Fruit fly (Drosophila melanogaster) whole organism, embryonic: Measurements from ENCODE around the gene synr.

Source experiments
- ATbp ChIP-seq: fragments of 200-800 bp; sonication (Bioruptor generic); optimal IDR thresholded peaks from 2 replicates; lab custom pipeline; 2017; ENCODE audit warnings: missing biosample characterization, mild to moderate bottlenecking, missing genetic modification characterization, missing genetic modification reagents
- Abd-B ChIP-seq: fragments of 200-800 bp; sonication (Bioruptor generic); optimal IDR thresholded peaks from 2 replicates; lab custom pipeline; 2018; ENCODE audit warnings: missing biosample characterization, mild to moderate bottlenecking, missing genetic modification characterization, moderate library complexity
- Antp ChIP-seq: fragments of 200-800 bp; sonication (Bioruptor generic); optimal IDR thresholded peaks from 3 replicates; lab custom pipeline; 2016; ENCODE audit warnings: missing biosample characterization, missing genetic modification characterization
- C15 ChIP-seq: fragments of 200-800 bp; sonication (Bioruptor generic); IDR thresholded peaks from 3 replicates; pipeline ENCODE4 v1.3.6; 2022; ENCODE audit warnings: missing biosample characterization, missing genetic modification characterization
- CG10209 ChIP-seq: fragments of 200-800 bp; sonication (Bioruptor generic); optimal IDR thresholded peaks from 3 replicates; lab custom pipeline; 2017; ENCODE audit warnings: missing biosample characterization, mild to moderate bottlenecking, missing genetic modification characterization, missing genetic modification reagents
- CG10321 ChIP-seq: fragments of 200-800 bp; sonication (Bioruptor generic); IDR thresholded peaks from 2 replicates; pipeline ENCODE4 v1.3.6; 2022; ENCODE audit warnings: missing biosample characterization, missing genetic modification characterization
- CG10366 ChIP-seq: fragments of 200-800 bp; sonication (Bioruptor generic); IDR thresholded peaks from 2 replicates; pipeline ENCODE4 v1.3.6; 2022; ENCODE audit warnings: missing biosample characterization, missing genetic modification characterization
- CG11093 ChIP-seq: fragments of 200-800 bp; sonication (Bioruptor generic); IDR thresholded peaks from 3 replicates; pipeline ENCODE4 v1.3.6; 2022; ENCODE audit warnings: missing biosample characterization, missing genetic modification characterization
- CG11696 ChIP-seq: fragments of 200-800 bp; sonication (Bioruptor generic); IDR thresholded peaks from 2 replicates; pipeline ENCODE4 v1.3.6; 2022; ENCODE audit warnings: missing biosample characterization, missing genetic modification characterization
- CG12071 ChIP-seq: fragments of 200-800 bp; sonication (Bioruptor generic); optimal IDR thresholded peaks from 3 replicates; lab custom pipeline; 2018; ENCODE audit warnings: missing biosample characterization, mild to moderate bottlenecking, missing genetic modification characterization
- CG12391 ChIP-seq: fragments of 200-800 bp; sonication (Bioruptor generic); optimal IDR thresholded peaks from 3 replicates; lab custom pipeline; 2018; ENCODE audit warnings: missing biosample characterization, mild to moderate bottlenecking, missing genetic modification characterization, moderate library complexity
- CG12942 ChIP-seq: fragments of 200-800 bp; sonication (Bioruptor generic); optimal IDR thresholded peaks from 3 replicates; lab custom pipeline; 2016; ENCODE audit warnings: missing biosample characterization, missing genetic modification characterization
- CG13424 ChIP-seq: fragments of 200-800 bp; sonication (Bioruptor generic); optimal IDR thresholded peaks from 2 replicates; lab custom pipeline; 2019; ENCODE audit warnings: missing biosample characterization, mild to moderate bottlenecking, missing genetic modification characterization, moderate library complexity
- CG14441 ChIP-seq: fragments of 200-800 bp; sonication (Bioruptor generic); IDR thresholded peaks from 2 replicates; pipeline ENCODE4 v1.3.6; 2022; ENCODE audit warnings: missing biosample characterization, missing genetic modification characterization
- CG14965 ChIP-seq: fragments of 200-800 bp; sonication (Bioruptor generic); optimal IDR thresholded peaks from 2 replicates; lab custom pipeline; 2016; ENCODE audit warnings: missing biosample characterization, missing genetic modification characterization, borderline replicate concordance
- CG1647 ChIP-seq: fragments of 200-800 bp; sonication (Bioruptor generic); optimal IDR thresholded peaks from 3 replicates; lab custom pipeline; 2016; ENCODE audit warnings: missing biosample characterization, missing genetic modification characterization
- CG2199 ChIP-seq: fragments of 200-800 bp; sonication (Bioruptor generic); IDR thresholded peaks from 3 replicates; pipeline ENCODE4 v1.3.6; 2022; ENCODE audit warnings: missing biosample characterization, missing genetic modification characterization
- CG3065 ChIP-seq: fragments of 200-800 bp; sonication (Bioruptor generic); optimal IDR thresholded peaks from 2 replicates; lab custom pipeline; 2016; ENCODE audit warnings: missing biosample characterization, missing genetic modification characterization
- CG42726 ChIP-seq: fragments of 200-800 bp; sonication (Bioruptor generic); IDR thresholded peaks from 2 replicates; pipeline ENCODE4 v1.3.6; 2022; ENCODE audit warnings: missing biosample characterization, missing genetic modification characterization; ENCODE audit not compliant: partially characterized antibody
- CG4854 ChIP-seq: fragments of 200-800 bp; sonication (Bioruptor generic); optimal IDR thresholded peaks from 2 replicates; lab custom pipeline; 2016; ENCODE audit warnings: missing biosample characterization, missing genetic modification characterization, inconsistent platforms
- CG5180 ChIP-seq: fragments of 200-800 bp; sonication (Bioruptor generic); optimal IDR thresholded peaks from 3 replicates; lab custom pipeline; 2017; ENCODE audit warnings: missing biosample characterization, missing genetic modification characterization, mild to moderate bottlenecking, moderate library complexity, missing genetic modification reagents
- CG5245 ChIP-seq: fragments of 200-800 bp; sonication (Bioruptor generic); optimal IDR thresholded peaks from 3 replicates; lab custom pipeline; 2016; ENCODE audit warnings: missing biosample characterization, missing genetic modification characterization
- CG6854 ChIP-seq: fragments of 200-800 bp; sonication (Bioruptor generic); optimal IDR thresholded peaks from 3 replicates; lab custom pipeline; 2017; ENCODE audit warnings: missing biosample characterization, mild to moderate bottlenecking, missing genetic modification characterization
- CG7963 ChIP-seq: fragments of 200-800 bp; sonication (Bioruptor generic); IDR thresholded peaks from 3 replicates; pipeline ENCODE4 v1.3.6; 2022; ENCODE audit warnings: missing biosample characterization, missing genetic modification characterization; ENCODE audit not compliant: partially characterized antibody
- CG8478 ChIP-seq: fragments of >200 bp; optimal IDR thresholded peaks from 2 replicates; lab custom pipeline; 2018
- Doc2 ChIP-seq: fragments of 200-800 bp; sonication (Bioruptor generic); IDR thresholded peaks from 2 replicates; pipeline ENCODE4 v1.3.6; 2022; ENCODE audit warnings: missing biosample characterization, missing genetic modification characterization
- Drgx ChIP-seq: fragments of 200-800 bp; sonication (Bioruptor generic); IDR thresholded peaks from 2 replicates; pipeline ENCODE4 v1.3.6; 2022; ENCODE audit warnings: missing biosample characterization, missing genetic modification characterization
- Hr51 ChIP-seq, 2 experiments: fragments of 200-800 bp; sonication (Bioruptor generic); optimal IDR thresholded peaks; 2 replicates in 1 of 2; 3 replicates in 1 of 2; lab custom pipeline; 2016 to 2018; ENCODE audit warnings: missing biosample characterization in 2 of 2, missing genetic modification characterization in 2 of 2, mild to moderate bottlenecking in 1 of 2, moderate library complexity in 1 of 2
- Med ChIP-seq: fragments of 200-800 bp; sonication (Bioruptor generic); peaks from one replicate; lab custom pipeline; 2016; ENCODE audit warnings: missing biosample characterization, missing genetic modification characterization, mild to moderate bottlenecking, inconsistent platforms, moderate library complexity
- NC2α ChIP-seq: fragments of 200-800 bp; sonication (Bioruptor generic); optimal IDR thresholded peaks from 2 replicates; lab custom pipeline; 2016; ENCODE audit warnings: missing biosample characterization, missing genetic modification characterization
- Opbp ChIP-seq: fragments of 200-800 bp; sonication (Bioruptor generic); IDR thresholded peaks from 3 replicates; pipeline ENCODE4 v1.3.6; 2022; ENCODE audit warnings: missing biosample characterization, missing genetic modification characterization; ENCODE audit not compliant: partially characterized antibody
- Sin3A ChIP-seq: fragments of >200 bp; optimal IDR thresholded peaks from 2 replicates; lab custom pipeline; 2018
- Sry-δ ChIP-seq: fragments of 200-800 bp; sonication (Bioruptor generic); optimal IDR thresholded peaks from 2 replicates; lab custom pipeline; 2016; ENCODE audit warnings: missing biosample characterization, missing genetic modification characterization
- bowl ChIP-seq: fragments of 200-800 bp; sonication (Bioruptor generic); IDR thresholded peaks from 2 replicates; pipeline ENCODE4 v1.3.6; 2022; ENCODE audit warnings: missing biosample characterization, missing genetic modification characterization
- corto ChIP-seq: fragments of 200-800 bp; sonication (Bioruptor generic); optimal IDR thresholded peaks from 2 replicates; lab custom pipeline; 2016; ENCODE audit warnings: missing biosample characterization, mild to moderate bottlenecking, missing genetic modification characterization, moderate library complexity
- crol ChIP-seq: fragments of 200-800 bp; sonication (Bioruptor generic); IDR thresholded peaks from 2 replicates; pipeline ENCODE4 v1.3.6; 2022; ENCODE audit warnings: missing biosample characterization, missing genetic modification characterization
- dati ChIP-seq: fragments of 200-800 bp; sonication (Bioruptor generic); IDR thresholded peaks from 2 replicates; pipeline ENCODE4 v1.3.6; 2022; ENCODE audit warnings: missing biosample characterization, missing genetic modification characterization
- eve ChIP-seq, 2 experiments: fragments of >200 bp; optimal IDR thresholded peaks; 2 replicates each; lab custom pipeline; 2017; ENCODE audit warnings: missing biosample characterization in 2 of 2, missing genetic modification characterization in 2 of 2
- fd3F ChIP-seq: fragments of 200-800 bp; sonication (Bioruptor generic); optimal IDR thresholded peaks from 2 replicates; lab custom pipeline; 2018; ENCODE audit warnings: missing biosample characterization, mild to moderate bottlenecking, missing genetic modification characterization, moderate library complexity
- gce ChIP-seq: fragments of 200-800 bp; sonication (Bioruptor generic); IDR thresholded peaks from 3 replicates; pipeline ENCODE4 v1.3.6; 2022; ENCODE audit warnings: missing biosample characterization, missing genetic modification characterization
- gsb ChIP-seq: fragments of 200-800 bp; sonication (Bioruptor generic); IDR thresholded peaks from 2 replicates; pipeline ENCODE4 v1.3.6; 2022; ENCODE audit warnings: missing biosample characterization, missing genetic modification characterization
- kah ChIP-seq: fragments of 200-800 bp; sonication (Bioruptor generic); optimal IDR thresholded peaks from 2 replicates; lab custom pipeline; 2018; ENCODE audit warnings: missing biosample characterization, mild to moderate bottlenecking, missing genetic modification characterization
- lilli ChIP-seq: fragments of 200-800 bp; sonication (Bioruptor generic); optimal IDR thresholded peaks from 3 replicates; lab custom pipeline; 2016; ENCODE audit warnings: missing biosample characterization, missing genetic modification characterization
- pb ChIP-seq: fragments of 200-800 bp; sonication (Bioruptor generic); optimal IDR thresholded peaks from 3 replicates; lab custom pipeline; 2016; ENCODE audit warnings: missing biosample characterization, missing genetic modification characterization
- pho ChIP-seq: fragments of 200-800 bp; sonication (Bioruptor generic); optimal IDR thresholded peaks from 2 replicates; lab custom pipeline; 2016; ENCODE audit warnings: missing biosample characterization, missing genetic modification characterization
- run ChIP-seq: fragments of 200-800 bp; sonication (Bioruptor generic); optimal IDR thresholded peaks from 3 replicates; lab custom pipeline; 2018; ENCODE audit warnings: missing biosample characterization, mild to moderate bottlenecking, missing genetic modification characterization
- schlank ChIP-seq: fragments of 200-800 bp; sonication (Bioruptor generic); optimal IDR thresholded peaks from 2 replicates; lab custom pipeline; 2018; ENCODE audit warnings: missing biosample characterization, mild to moderate bottlenecking, missing genetic modification characterization
- sim ChIP-seq: fragments of 200-800 bp; sonication (Bioruptor generic); IDR thresholded peaks from 2 replicates; pipeline ENCODE4 v1.3.6; 2022; ENCODE audit warnings: missing biosample characterization, missing genetic modification characterization
- sqz ChIP-seq: fragments of 200-800 bp; sonication (Bioruptor generic); optimal IDR thresholded peaks from 3 replicates; lab custom pipeline; 2018; ENCODE audit warnings: missing biosample characterization, mild to moderate bottlenecking, missing genetic modification characterization
- ssp ChIP-seq: fragments of 200-800 bp; sonication (Bioruptor generic); IDR thresholded peaks from 2 replicates; pipeline ENCODE4 v1.3.6; 2022; ENCODE audit warnings: missing biosample characterization, missing genetic modification characterization
- vfl ChIP-seq: fragments of 200-800 bp; sonication (Bioruptor generic); optimal IDR thresholded peaks from 2 replicates; lab custom pipeline; 2016; ENCODE audit warnings: missing biosample characterization, missing genetic modification characterization
- zfh2 ChIP-seq: fragments of 200-800 bp; sonication (Bioruptor generic); optimal IDR thresholded peaks from 2 replicates; lab custom pipeline; 2016; ENCODE audit warnings: missing biosample characterization, missing genetic modification characterization

Gene synr

DNA sequence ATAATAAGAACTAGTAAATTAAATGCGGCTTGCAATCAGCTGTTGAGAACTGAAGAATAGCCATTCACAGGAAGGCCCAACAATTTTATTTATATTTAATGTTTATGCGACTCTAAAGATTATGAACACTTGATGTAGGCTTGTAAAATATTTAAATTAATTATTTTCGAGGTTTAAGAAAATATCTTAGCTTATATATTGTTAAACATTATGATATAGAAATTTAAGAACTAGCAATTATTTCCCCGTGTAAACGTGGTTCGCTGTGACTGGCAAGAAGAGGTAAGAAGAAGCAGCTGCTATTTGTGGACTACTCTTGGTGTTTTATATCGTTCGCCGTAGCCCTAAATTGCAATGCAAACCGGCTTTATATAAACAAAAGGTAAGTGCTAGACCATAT lies 2.8 kb downstream of the synr start, which contains the start of the genes mRpL24 and betaggt-I (continued):
- peak; percentile 33 for TF ChIP-seq Sry-δ (GFP tag; lab: Kevin White, UChicago)
- no peak for TF ChIP-seq CG42726 (GFP tag; lab: Robert Waterston, UW)
- TF ChIP-seq pb, result no peak
- peak; percentile 92 for TF ChIP-seq gsb (GFP tag; lab: Robert Waterston, UW)
- no peak for TF ChIP-seq Opbp
- TF ChIP-seq CG10321 (GFP tag; lab: Robert Waterston, UW), result peak; percentile 81
- TF ChIP-seq CG6854 (GFP tag; lab: Kevin White, UChicago), result peak; percentile 81
- TF ChIP-seq Doc2 (GFP tag; lab: Robert Waterston, UW), result peak; percentile 84
- no peak for TF ChIP-seq eve (GFP tag; optimal IDR thresholded peaks at IDR 0.05; lab: Kevin White, UChicago)
- TF ChIP-seq CG14441, result peak; percentile 97
- peak; percentile 87 for TF ChIP-seq CG4854 (GFP tag; lab: Kevin White, UChicago)
- TF ChIP-seq CG11696, result peak; percentile 91
- peak; percentile 47 for TF ChIP-seq Antp
- TF ChIP-seq CG12942 (GFP tag; lab: Kevin White, UChicago), result peak; percentile 95
- peak; percentile 96 for TF ChIP-seq gce (GFP tag; lab: Robert Waterston, UW)
- TF ChIP-seq zfh2 (GFP tag; lab: Kevin White, UChicago), result peak; percentile 87
- TF ChIP-seq CG10209 (GFP tag; lab: Kevin White, UChicago), result peak; percentile 95
- TF ChIP-seq CG8478 (lab: Kevin White, UChicago), result no peak
- TF ChIP-seq vfl (GFP tag; lab: Kevin White, UChicago), result peak; percentile 94
- peak; percentile 72 for TF ChIP-seq CG1647
- peak; percentile 94 for TF ChIP-seq CG11093 (GFP tag; lab: Robert Waterston, UW)
- TF ChIP-seq Hr51 (GFP tag; optimal IDR thresholded peaks at IDR 0.05; lab: Kevin White, UChicago), result peak; percentile 85 to 97
- TF ChIP-seq crol, result peak; percentile 62
- TF ChIP-seq corto (GFP tag; lab: Kevin White, UChicago), result peak; percentile 89
- TF ChIP-seq CG3065 (GFP tag; lab: Kevin White, UChicago), result peak; percentile 90
- peak; percentile 98 for TF ChIP-seq CG13424 (tag; lab: Kevin White, UChicago)
- TF ChIP-seq C15 (GFP tag; lab: Robert Waterston, UW), result peak; percentile 70; the same call in 1 of the 3 replicates
- TF ChIP-seq Sin3A (lab: Kevin White, UChicago), result peak; percentile 1
- TF ChIP-seq Med (GFP tag; lab: Kevin White, UChicago), result peak; percentile 92
- peak; percentile 96 for TF ChIP-seq fd3F (GFP tag; lab: Kevin White, UChicago)
- peak; percentile 96 for TF ChIP-seq lilli
- TF ChIP-seq kah (GFP tag; lab: Kevin White, UChicago), result peak; percentile 80
- no peak for TF ChIP-seq CG7963 (GFP tag; lab: Robert Waterston, UW)
- peak; percentile 97 for TF ChIP-seq CG2199
- TF ChIP-seq ssp (GFP tag; lab: Robert Waterston, UW), result peak; percentile 88
- peak; percentile 79 for TF ChIP-seq dati (GFP tag; lab: Robert Waterston, UW)
- TF ChIP-seq CG5180 (GFP tag; lab: Kevin White, UChicago), result peak; percentile 78
- peak; percentile 86 for TF ChIP-seq schlank
- no peak for TF ChIP-seq sqz (GFP tag; lab: Kevin White, UChicago)
- TF ChIP-seq CG10366, result peak; percentile 97
- TF ChIP-seq CG5245 (GFP tag; lab: Kevin White, UChicago), result peak; percentile 86
- TF ChIP-seq sim (GFP tag; lab: Robert Waterston, UW), result peak; percentile 92
- TF ChIP-seq run, result peak; percentile 88
- peak; percentile 89 for TF ChIP-seq bowl (GFP tag; lab: Robert Waterston, UW)
- TF ChIP-seq CG12071, result peak; percentile 78
- TF ChIP-seq ATbp (GFP tag; lab: Kevin White, UChicago), result peak; percentile 89
- peak; percentile 96 for TF ChIP-seq Drgx
- TF ChIP-seq CG14965 (GFP tag; lab: Kevin White, UChicago), result no peak
- TF ChIP-seq Abd-B (GFP tag; lab: Kevin White, UChicago), result peak; percentile 96
- TF ChIP-seq NC2α, result peak; percentile 50
- peak; percentile 89 for TF ChIP-seq pho
- peak; percentile 99 for TF ChIP-seq CG12391 (tag; lab: Kevin White, UChicago)
